Worm (Caenorhabditis elegans): ENCODE measurements around the gene nhr-167.

DNA sequence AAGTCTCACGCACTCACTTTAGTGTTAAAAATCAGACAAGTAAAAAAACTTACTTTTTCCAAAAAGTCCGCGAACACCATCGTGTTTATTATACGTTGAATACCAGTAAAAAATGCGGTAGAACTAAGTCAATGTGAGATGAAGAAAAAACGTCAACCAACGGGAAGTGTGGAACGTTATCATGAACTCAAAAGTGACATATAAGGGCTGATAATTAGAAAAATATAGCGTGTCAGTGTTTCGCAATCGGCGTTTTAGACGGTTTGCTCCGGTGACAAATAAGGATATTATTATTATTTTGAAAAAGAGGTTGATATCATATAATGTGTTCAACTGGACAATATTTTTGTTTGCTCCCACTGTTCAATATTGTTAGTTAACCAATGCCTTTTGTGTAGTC, 23.0 kb upstream of the nhr-167 start:
- TF ChIP-seq ama-1 (optimal IDR thresholded peaks at IDR 0.05): no peak
- no peak for TF ChIP-seq tra-4 (tag; optimal IDR thresholded peaks at IDR 0.05)
- no peak for TF ChIP-seq hmbx-1 (tag; optimal IDR thresholded peaks at IDR 0.05)
- TF ChIP-seq aly-1 (tag; optimal IDR thresholded peaks at IDR 0.05): no peak
- TF ChIP-seq B0310.2 (tag; optimal IDR thresholded peaks at IDR 0.05): no peak

Measured in whole organism, early embryonic.